Fruit fly (Drosophila melanogaster) whole organism, embryonic: ENCODE data around the gene CG33511.
A peak's percentile ranks its signal among the peaks of the same experiment; 100 is the strongest.

Source experiments
- Ada2b ChIP-seq: fragments of 200-800 bp; sonication (Bioruptor generic); IDR thresholded peaks from 2 replicates; pipeline ENCODE4 v1.3.6; 2022; ENCODE audit warnings: missing biosample characterization, missing genetic modification characterization
- Asciz ChIP-seq: fragments of 200-800 bp; sonication (Bioruptor generic); optimal IDR thresholded peaks from 2 replicates; lab custom pipeline; 2017; ENCODE audit warnings: missing biosample characterization, mild to moderate bottlenecking, missing genetic modification characterization, missing genetic modification reagents
- Awh ChIP-seq: fragments of 200-800 bp; sonication (Bioruptor generic); IDR thresholded peaks from 2 replicates; pipeline ENCODE4, ENCODE4 v1.3.6; 2022; ENCODE audit warnings: missing biosample characterization, missing genetic modification characterization
- Blimp-1 ChIP-seq: fragments of 200-800 bp; sonication (Bioruptor generic); optimal IDR thresholded peaks from 3 replicates; lab custom pipeline; 2018; ENCODE audit warnings: missing biosample characterization, missing genetic modification characterization, mild to moderate bottlenecking, moderate library complexity, missing genetic modification reagents
- C15 ChIP-seq: fragments of 200-800 bp; sonication (Bioruptor generic); IDR thresholded peaks from 3 replicates; pipeline ENCODE4 v1.3.6; 2022; ENCODE audit warnings: missing biosample characterization, missing genetic modification characterization
- CG10274 ChIP-seq: fragments of 200-800 bp; sonication (Bioruptor generic); optimal IDR thresholded peaks from 3 replicates; lab custom pipeline; 2017; ENCODE audit warnings: missing biosample characterization, mild to moderate bottlenecking, missing genetic modification characterization
- CG10654 ChIP-seq: fragments of 200-800 bp; sonication (Bioruptor generic); optimal IDR thresholded peaks from 2 replicates; lab custom pipeline; 2016; ENCODE audit warnings: missing biosample characterization, missing genetic modification characterization
- CG11696 ChIP-seq: fragments of 200-800 bp; sonication (Bioruptor generic); IDR thresholded peaks from 2 replicates; pipeline ENCODE4 v1.3.6; 2022; ENCODE audit warnings: missing biosample characterization, missing genetic modification characterization
- CG12071 ChIP-seq: fragments of 200-800 bp; sonication (Bioruptor generic); optimal IDR thresholded peaks from 3 replicates; lab custom pipeline; 2018; ENCODE audit warnings: missing biosample characterization, mild to moderate bottlenecking, missing genetic modification characterization
- CG12155 ChIP-seq: fragments of 200-800 bp; sonication (Bioruptor generic); optimal IDR thresholded peaks from 3 replicates; lab custom pipeline; 2016; ENCODE audit warnings: missing biosample characterization, missing genetic modification characterization
- CG15479 ChIP-seq: fragments of 200-800 bp; sonication (Bioruptor generic); optimal IDR thresholded peaks from 3 replicates; lab custom pipeline; 2019; ENCODE audit warnings: missing biosample characterization, mild to moderate bottlenecking, missing genetic modification characterization, moderate library complexity
- CG1647 ChIP-seq: fragments of 200-800 bp; sonication (Bioruptor generic); optimal IDR thresholded peaks from 3 replicates; lab custom pipeline; 2016; ENCODE audit warnings: missing biosample characterization, missing genetic modification characterization
- CG16813 ChIP-seq: fragments of 200-800 bp; sonication (Bioruptor generic); IDR thresholded peaks from 3 replicates; pipeline ENCODE4 v1.3.6; 2022; ENCODE audit warnings: missing biosample characterization, missing genetic modification characterization; ENCODE audit not compliant: partially characterized antibody
- CG18011 ChIP-seq: fragments of 200-800 bp; sonication (Bioruptor generic); optimal IDR thresholded peaks from 2 replicates; lab custom pipeline; 2017; ENCODE audit warnings: missing biosample characterization, missing genetic modification characterization, mild to moderate bottlenecking, moderate library complexity, missing genotype
- CG1832 ChIP-seq: fragments of 200-800 bp; sonication (Bioruptor generic); optimal IDR thresholded peaks from 2 replicates; lab custom pipeline; 2017; ENCODE audit warnings: missing biosample characterization, mild to moderate bottlenecking, missing genetic modification characterization, inconsistent platforms
- CG18764 ChIP-seq: fragments of 200-800 bp; sonication (Bioruptor generic); optimal IDR thresholded peaks from 3 replicates; lab custom pipeline; 2016; ENCODE audit warnings: missing biosample characterization, missing genetic modification characterization
- CG2116 ChIP-seq: fragments of 200-800 bp; sonication (Bioruptor generic); optimal IDR thresholded peaks from 3 replicates; lab custom pipeline; 2018; ENCODE audit warnings: missing biosample characterization, mild to moderate bottlenecking, missing genetic modification characterization
- CG2875 ChIP-seq: fragments of 200-800 bp; sonication (Bioruptor generic); optimal IDR thresholded peaks from 2 replicates; lab custom pipeline; 2017; ENCODE audit warnings: missing biosample characterization, mild to moderate bottlenecking, missing genetic modification characterization, missing genetic modification reagents
- CG33213 ChIP-seq: fragments of 200-800 bp; sonication (Bioruptor generic); optimal IDR thresholded peaks from 3 replicates; lab custom pipeline; 2016; ENCODE audit warnings: missing biosample characterization, missing genetic modification characterization
- CG4282 ChIP-seq: fragments of 200-800 bp; sonication (Bioruptor generic); optimal IDR thresholded peaks from 2 replicates; lab custom pipeline; 2016; ENCODE audit warnings: missing biosample characterization, missing genetic modification characterization
- CG5180 ChIP-seq: fragments of 200-800 bp; sonication (Bioruptor generic); optimal IDR thresholded peaks from 3 replicates; lab custom pipeline; 2017; ENCODE audit warnings: missing biosample characterization, missing genetic modification characterization, mild to moderate bottlenecking, moderate library complexity, missing genetic modification reagents
- CG5245 ChIP-seq: fragments of 200-800 bp; sonication (Bioruptor generic); optimal IDR thresholded peaks from 3 replicates; lab custom pipeline; 2016; ENCODE audit warnings: missing biosample characterization, missing genetic modification characterization
- CG6683 ChIP-seq: fragments of 200-800 bp; sonication (Bioruptor generic); optimal IDR thresholded peaks from 2 replicates; lab custom pipeline; 2017; ENCODE audit warnings: missing biosample characterization, mild to moderate bottlenecking, missing genetic modification characterization, missing genetic modification reagents
- CG7839 ChIP-seq: fragments of 200-800 bp; sonication (Bioruptor generic); optimal IDR thresholded peaks from 3 replicates; lab custom pipeline; 2018; ENCODE audit warnings: missing biosample characterization, mild to moderate bottlenecking, missing genetic modification characterization, moderate library complexity
- CG7928 ChIP-seq: fragments of 200-800 bp; sonication (Bioruptor generic); optimal IDR thresholded peaks from 2 replicates; lab custom pipeline; 2017; ENCODE audit warnings: missing biosample characterization, mild to moderate bottlenecking, missing genetic modification characterization
- CG7987 ChIP-seq: fragments of 200-800 bp; sonication (Bioruptor generic); optimal IDR thresholded peaks from 2 replicates; lab custom pipeline; 2018; ENCODE audit warnings: missing biosample characterization, mild to moderate bottlenecking, missing genetic modification characterization, moderate library complexity
- Doc3 ChIP-seq: fragments of 200-800 bp; sonication (Bioruptor generic); IDR thresholded peaks from 3 replicates; pipeline ENCODE4 v1.3.6; 2022; ENCODE audit warnings: missing biosample characterization, missing genetic modification characterization; ENCODE audit not compliant: partially characterized antibody
- Dref ChIP-seq: fragments of 200-800 bp; sonication (Bioruptor generic); IDR thresholded peaks from 2 replicates; pipeline ENCODE4 v1.3.6; 2022; ENCODE audit warnings: missing biosample characterization, missing genetic modification characterization
- Ets65A ChIP-seq: fragments of 200-800 bp; sonication (Bioruptor generic); peaks from one replicate; lab custom pipeline; 2016; ENCODE audit warnings: missing biosample characterization, missing genetic modification characterization
- Poxn ChIP-seq: fragments of 200-800 bp; sonication (Bioruptor generic); IDR thresholded peaks from 2 replicates; pipeline ENCODE4 v1.3.6; 2022; ENCODE audit warnings: missing biosample characterization, missing genetic modification characterization
- Ptx1 ChIP-seq: fragments of 200-800 bp; sonication (Bioruptor generic); IDR thresholded peaks from 2 replicates; pipeline ENCODE4 v1.3.6; 2022; ENCODE audit warnings: missing biosample characterization, missing genetic modification characterization
- TFAM ChIP-seq: fragments of 200-800 bp; sonication (Bioruptor generic); optimal IDR thresholded peaks from 2 replicates; lab custom pipeline; 2017; ENCODE audit warnings: missing biosample characterization, missing genetic modification characterization, inconsistent platforms
- Tbp ChIP-seq: fragments of >200 bp; optimal IDR thresholded peaks from 2 replicates; lab custom pipeline; 2018; ENCODE audit warnings: missing biosample characterization, missing genetic modification characterization
- Xrp1 ChIP-seq: fragments of 200-800 bp; sonication (Bioruptor generic); IDR thresholded peaks from 2 replicates; pipeline ENCODE4 v1.3.6; 2022; ENCODE audit warnings: missing biosample characterization, missing genetic modification characterization
- cato ChIP-seq: fragments of 200-800 bp; sonication (Bioruptor generic); optimal IDR thresholded peaks from 2 replicates; lab custom pipeline; 2016; ENCODE audit warnings: missing biosample characterization, missing genetic modification characterization, borderline replicate concordance
- cg ChIP-seq: fragments of 200-800 bp; sonication (Bioruptor generic); optimal IDR thresholded peaks from 3 replicates; lab custom pipeline; 2019; ENCODE audit warnings: missing biosample characterization, mild to moderate bottlenecking, missing genetic modification characterization, moderate library complexity
- fd96Cb ChIP-seq: fragments of 200-800 bp; sonication (Bioruptor generic); optimal IDR thresholded peaks from 2 replicates; lab custom pipeline; 2018; ENCODE audit warnings: missing biosample characterization, mild to moderate bottlenecking, missing genetic modification characterization, moderate library complexity
- gce ChIP-seq: fragments of 200-800 bp; sonication (Bioruptor generic); IDR thresholded peaks from 3 replicates; pipeline ENCODE4 v1.3.6; 2022; ENCODE audit warnings: missing biosample characterization, missing genetic modification characterization
- gcm ChIP-seq: fragments of 200-800 bp; sonication (Bioruptor generic); optimal IDR thresholded peaks from 2 replicates; lab custom pipeline; 2019; ENCODE audit warnings: missing biosample characterization, mild to moderate bottlenecking, missing genetic modification characterization, moderate library complexity
- gfzf ChIP-seq: fragments of 200-800 bp; sonication (Bioruptor generic); optimal IDR thresholded peaks from 2 replicates; lab custom pipeline; 2016; ENCODE audit warnings: missing biosample characterization, mild to moderate bottlenecking, missing genetic modification characterization, moderate library complexity
- gro ChIP-seq: fragments of 200-800 bp; sonication (Bioruptor generic); optimal IDR thresholded peaks from 2 replicates; lab custom pipeline; 2016; ENCODE audit warnings: missing biosample characterization, missing genetic modification characterization
- lov ChIP-seq, 2 experiments: fragments of 200-800 bp in 1 of 2; fragments of >200 bp in 1 of 2; sonication (Bioruptor generic) in 1 of 2; IDR thresholded peaks in 1 of 2; optimal IDR thresholded peaks in 1 of 2; 2 replicates in 1 of 2; 3 replicates in 1 of 2; pipeline versions ENCODE4 v1.3.6 to Lab custom; 2017 to 2022; ENCODE audit warnings: missing biosample characterization in 1 of 2, missing genetic modification characterization in 1 of 2
- onecut ChIP-seq: fragments of 200-800 bp; sonication (Bioruptor generic); IDR thresholded peaks from 2 replicates; pipeline ENCODE4 v1.3.6; 2022; ENCODE audit warnings: missing biosample characterization, missing genetic modification characterization
- pros ChIP-seq: fragments of 200-800 bp; sonication (Bioruptor generic); optimal IDR thresholded peaks from 3 replicates; lab custom pipeline; 2019; ENCODE audit warnings: missing biosample characterization, mild to moderate bottlenecking, missing genetic modification characterization, moderate library complexity
- ranshi ChIP-seq: fragments of 200-800 bp; sonication (Bioruptor generic); IDR thresholded peaks from 2 replicates; pipeline ENCODE4 v1.3.6; 2022; ENCODE audit warnings: missing biosample characterization, missing genetic modification characterization
- sd ChIP-seq: fragments of 200-800 bp; sonication (Bioruptor generic); optimal IDR thresholded peaks from 3 replicates; lab custom pipeline; 2018; ENCODE audit warnings: missing biosample characterization, mild to moderate bottlenecking, missing genetic modification characterization, moderate library complexity
- slbo ChIP-seq: fragments of 200-800 bp; sonication (Bioruptor generic); IDR thresholded peaks from 2 replicates; pipeline ENCODE4 v1.3.6; 2022; ENCODE audit warnings: missing biosample characterization, missing genetic modification characterization
- stwl ChIP-seq: fragments of 200-800 bp; sonication (Bioruptor generic); optimal IDR thresholded peaks from 3 replicates; lab custom pipeline; 2018; ENCODE audit warnings: missing biosample characterization, mild to moderate bottlenecking, missing genetic modification characterization, moderate library complexity
- tap ChIP-seq: fragments of 200-800 bp; optimal IDR thresholded peaks from 3 replicates; lab custom pipeline; 2019; ENCODE audit warnings: missing biosample characterization, mild to moderate bottlenecking, missing genetic modification characterization, moderate library complexity
- tup ChIP-seq: fragments of 200-800 bp; sonication (Bioruptor generic); optimal IDR thresholded peaks from 2 replicates; lab custom pipeline; 2016; ENCODE audit warnings: missing biosample characterization, mild to moderate bottlenecking, missing genetic modification characterization, moderate library complexity

Gene CG33511

DNA sequence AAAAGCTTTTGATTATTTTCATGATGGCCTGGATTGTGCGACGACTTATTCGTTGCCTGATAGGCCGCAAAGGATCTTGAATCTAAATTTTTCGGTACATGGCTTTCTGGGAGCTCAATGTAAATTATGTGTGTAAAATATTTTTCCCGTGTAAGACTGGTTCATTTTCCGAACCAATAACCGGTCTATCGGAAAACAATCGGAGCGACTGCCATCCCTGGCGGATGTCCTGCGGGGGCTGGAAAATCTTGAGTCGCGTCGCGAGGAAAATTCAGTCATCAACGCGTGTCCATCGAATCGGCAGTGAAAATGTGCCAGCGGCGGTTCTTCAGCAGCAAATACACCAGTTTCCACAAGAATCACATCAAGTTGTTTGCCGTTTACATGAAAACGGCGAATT is 22.0 kb upstream of the CG33511 start, which contains the start of the genes CG46307 and Nhe2 (continued):
- TF ChIP-seq TFAM (GFP tag; lab: Kevin White, UChicago) (no peak), CG12071 (GFP tag; lab: Kevin White, UChicago) (no peak), CG7928 (peak; percentile 83), Poxn (GFP tag; lab: Robert Waterston, UW) (no peak), gcm (GFP tag; lab: Kevin White, UChicago) (no peak), ranshi (GFP tag; lab: Robert Waterston, UW) (no peak), CG4282 (GFP tag; lab: Kevin White, UChicago) (no peak), tup (GFP tag; lab: Kevin White, UChicago) (no peak), Blimp-1 (GFP tag; lab: Kevin White, UChicago) (no peak), CG1832 (GFP tag; lab: Kevin White, UChicago) (no peak), Ptx1 (GFP tag; lab: Robert Waterston, UW) (no peak), CG10274 (GFP tag; lab: Kevin White, UChicago) (no peak), pros (GFP tag; lab: Kevin White, UChicago) (peak; percentile 59), cato (GFP tag; lab: Kevin White, UChicago) (no peak), CG18011 (GFP tag; lab: Kevin White, UChicago) (no peak), CG12155 (GFP tag; lab: Kevin White, UChicago) (no peak), Doc3 (GFP tag; lab: Robert Waterston, UW) (no peak), Xrp1 (GFP tag; lab: Robert Waterston, UW) (no peak; the same call in 1 of the 2 replicates), CG15479 (GFP tag; lab: Kevin White, UChicago) (no peak), CG1647 (no peak), fd96Cb (tag; lab: Kevin White, UChicago) (no peak), Tbp (GFP tag; lab: Kevin White, UChicago) (no peak), CG7839 (tag; lab: Kevin White, UChicago) (no peak), Ada2b (GFP tag; lab: Robert Waterston, UW) (no peak), Awh (no peak), gfzf (GFP tag; lab: Kevin White, UChicago) (peak; percentile 36), sd (no peak), tap (tag; lab: Kevin White, UChicago) (no peak), Dref (GFP tag; lab: Robert Waterston, UW) (0 out of 2 replicates have a peak, but pooled peaks have one; percentile 57), Asciz (GFP tag; lab: Kevin White, UChicago) (no peak), CG2875 (GFP tag; lab: Kevin White, UChicago) (no peak), CG6683 (GFP tag; lab: Kevin White, UChicago) (no peak), CG10654 (GFP tag; lab: Kevin White, UChicago) (no peak), CG5245 (GFP tag; lab: Kevin White, UChicago) (no peak), stwl (peak; percentile 62), CG18764 (GFP tag; lab: Kevin White, UChicago) (no peak), cg (GFP tag; lab: Kevin White, UChicago) (no peak), CG2116 (GFP tag; lab: Kevin White, UChicago) (no peak), lov (optimal IDR thresholded peaks at IDR 0.05; lab: Kevin White, UChicago) (no peak), lov (GFP tag; IDR thresholded peaks at IDR 0.05; lab: Robert Waterston, UW) (no peak), CG5180 (GFP tag; lab: Kevin White, UChicago) (no peak), slbo (GFP tag; lab: Robert Waterston, UW) (0 out of 2 replicates have a peak, but pooled peaks have one; percentile 16), CG33213 (no peak), gce (GFP tag; lab: Robert Waterston, UW) (no peak), Ets65A (GFP tag; lab: Kevin White, UChicago) (peak; percentile 78), CG16813 (GFP tag; lab: Robert Waterston, UW) (peak; percentile 47; the same call in 2 of the 3 replicates), C15 (GFP tag; lab: Robert Waterston, UW) (no peak), onecut (GFP tag; lab: Robert Waterston, UW) (peak; percentile 28; the same call in 1 of the 2 replicates), CG7987 (GFP tag; lab: Kevin White, UChicago) (no peak), CG11696 (GFP tag; lab: Robert Waterston, UW) (no peak), gro (no peak)
